Worm (Caenorhabditis elegans): ENCODE results near the gene C01G10.9.
"Not testable (repeated sequence)": the region's sequence is repeated elsewhere in the genome, so short reads cannot be mapped to it uniquely, and the experiment has no call there.

C01G10.9 gene

DNA sequence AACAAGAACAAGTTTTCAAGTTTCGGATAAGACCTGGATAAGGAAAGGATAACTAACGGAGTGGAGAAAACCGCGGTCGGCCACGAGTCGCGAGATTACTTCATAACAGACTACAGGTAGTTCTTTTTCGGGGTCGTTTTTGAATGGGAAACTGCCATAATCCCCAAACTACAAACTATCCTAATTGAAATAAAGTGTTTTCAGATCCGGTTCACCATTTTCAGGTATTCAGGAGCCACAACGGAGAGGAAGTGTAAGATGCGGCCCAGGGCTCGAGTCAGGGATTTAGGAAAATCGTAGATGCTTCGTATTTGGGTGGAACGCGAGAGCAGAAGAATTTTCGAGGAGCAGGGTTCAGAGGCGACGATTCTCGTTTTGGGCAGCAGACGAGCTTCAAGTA is 33.6 kb downstream of the C01G10.9 start, which contains the start of gene T01G5.8:
TSS of gene T01G5.8 (plus strand) at position 301 of the 400 bp plus-strand sequence.
- not testable (repeated sequence) for TF ChIP-seq mab-9 (GFP tag; IDR thresholded peaks at IDR 0.05); fkh-8 (tag; optimal IDR thresholded peaks at IDR 0.05); fos-1 (tag; optimal IDR thresholded peaks at IDR 0.05)

DNA sequence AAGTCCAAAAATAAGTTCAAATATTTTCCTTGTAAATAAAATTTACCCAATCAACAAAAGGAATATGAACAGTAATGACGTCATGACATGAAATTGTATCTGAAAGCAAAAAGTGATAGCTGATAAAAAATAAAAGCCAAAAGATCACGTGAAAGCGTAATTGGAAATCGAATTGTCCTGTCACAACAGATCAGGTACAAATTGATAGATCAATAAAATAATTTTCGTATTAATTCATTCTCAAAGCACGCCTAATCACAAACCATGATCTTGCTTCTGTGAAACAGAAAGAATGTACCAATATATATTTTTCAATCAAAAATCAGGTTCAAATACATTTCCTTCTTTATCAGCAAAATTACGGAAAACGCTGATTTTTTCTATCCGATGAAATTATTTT is 37.2 kb downstream of the C01G10.9 start, which contains the start of gene flor-1:
TSS of gene flor-1 (minus strand) at position 101 of the 400 bp plus-strand sequence.
- no peak for TF ChIP-seq nhr-71 (tag; optimal IDR thresholded peaks at IDR 0.05)
- TF ChIP-seq jun-1 (tag; optimal IDR thresholded peaks at IDR 0.05), result no peak
- TF ChIP-seq lir-3 (tag; optimal IDR thresholded peaks at IDR 0.05; ENCODE audit: poor library complexity), result no peak
- no peak for TF ChIP-seq tlp-1 (tag; optimal IDR thresholded peaks at IDR 0.05)
- peak; percentile 18 for TF ChIP-seq nhr-20 (tag; optimal IDR thresholded peaks at IDR 0.05)
- no peak for TF ChIP-seq nhr-11 (tag; optimal IDR thresholded peaks at IDR 0.05)
- no peak for TF ChIP-seq skn-1 (tag; optimal IDR thresholded peaks at IDR 0.05)
- no peak for TF ChIP-seq C16A3.4 (tag; optimal IDR thresholded peaks at IDR 0.05)

DNA sequence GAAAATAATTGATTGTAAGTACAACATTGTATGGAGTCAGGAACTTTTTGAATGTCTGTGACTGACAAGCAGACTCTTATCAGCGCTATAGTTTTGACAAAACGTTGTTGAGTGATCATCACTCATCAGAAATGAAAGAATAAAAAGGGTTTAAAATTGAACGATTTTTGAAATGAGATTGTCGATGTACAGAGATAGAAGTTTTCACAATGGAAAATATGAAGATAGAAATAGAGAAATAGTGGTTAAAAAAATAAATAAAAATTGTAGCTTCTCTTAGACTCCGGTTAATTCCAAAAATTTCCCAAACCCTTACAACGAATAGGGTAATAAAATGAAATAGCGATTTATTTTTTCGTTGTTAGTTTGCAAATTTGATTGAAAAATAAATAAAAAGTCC is 42.8 kb downstream of the C01G10.9 start, which contains the start of gene ugt-30:
TSS of gene ugt-30 (minus strand) at position 101 of the 400 bp plus-strand sequence.
- TF ChIP-seq Y116A8C.19 (tag; optimal IDR thresholded peaks at IDR 0.05; ENCODE audit: borderline replicate concordance); nhr-71 (tag; optimal IDR thresholded peaks at IDR 0.05); dpl-1 (GFP tag; optimal IDR thresholded peaks at IDR 0.05): not testable (repeated sequence)

DNA sequence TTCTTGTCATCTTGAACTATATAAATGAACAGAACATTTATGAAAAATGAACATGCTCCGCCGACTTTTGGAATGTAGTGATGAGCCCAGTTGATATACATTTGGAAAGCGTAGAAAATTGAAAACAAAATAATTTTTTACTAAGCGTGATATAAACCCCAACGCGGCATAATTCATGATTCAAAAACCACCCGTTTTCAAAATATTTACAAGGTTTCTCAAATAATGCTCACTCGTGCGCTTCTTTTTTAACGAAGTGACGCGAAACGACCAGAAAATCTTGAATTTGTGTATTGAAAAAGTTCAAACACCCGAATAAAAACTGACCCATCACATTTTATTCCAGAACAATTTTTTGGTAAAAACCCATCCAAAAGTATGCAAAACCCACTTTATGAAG is 45.1 kb downstream of the C01G10.9 start, which contains the start of gene srj-27:
TSS of gene srj-27 (minus strand) at position 101 of the 400 bp plus-strand sequence.
- TF ChIP-seq irx-1 (tag; optimal IDR thresholded peaks at IDR 0.05) (no peak), efl-3 (GFP tag; optimal IDR thresholded peaks at IDR 0.05) (no peak), nhr-19 (GFP tag; conservative IDR thresholded peaks at IDR 0.05) (no peak), fkh-10 (GFP tag; optimal IDR thresholded peaks at IDR 0.05) (no peak), lin-35 (GFP tag; optimal IDR thresholded peaks at IDR 0.05) (no peak), pqm-1 (tag; optimal IDR thresholded peaks at IDR 0.05) (no peak), ces-1 (GFP tag; optimal IDR thresholded peaks at IDR 0.05) (no peak), fkh-8 (tag; optimal IDR thresholded peaks at IDR 0.05) (no peak), xbp-1 (tag; optimal IDR thresholded peaks at IDR 0.05) (no peak), elt-3 (tag; optimal IDR thresholded peaks at IDR 0.05) (no peak), ama-1 (optimal IDR thresholded peaks at IDR 0.05) (no peak)

DNA sequence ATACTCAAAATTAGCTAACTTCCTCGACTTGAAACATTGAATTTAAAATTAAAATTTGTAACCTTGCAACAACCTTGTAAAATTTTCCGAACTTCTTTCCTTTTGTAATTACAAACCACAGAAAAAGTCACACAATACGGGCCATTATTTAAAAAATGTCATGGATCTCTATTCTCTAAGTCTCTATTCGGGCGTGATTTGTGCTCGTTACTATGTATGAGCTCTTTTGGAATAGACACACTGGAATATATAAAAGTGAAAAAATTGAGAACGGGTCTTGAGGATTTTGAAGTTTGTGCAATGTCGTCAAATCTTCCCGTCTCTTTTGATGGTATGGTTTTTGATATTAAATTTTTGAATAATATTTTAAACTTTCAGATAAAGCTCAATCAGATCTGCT is 45.6 kb downstream of the C01G10.9 start, which contains the start of gene srr-7:
TSS of gene srr-7 (plus strand) at position 301 of the 400 bp plus-strand sequence.
- TF ChIP-seq fkh-4 (tag; optimal IDR thresholded peaks at IDR 0.05; ENCODE audit: borderline replicate concordance) (no peak), nhr-77 (tag; optimal IDR thresholded peaks at IDR 0.05) (no peak), tlp-1 (tag; optimal IDR thresholded peaks at IDR 0.05) (no peak), ces-1 (GFP tag; optimal IDR thresholded peaks at IDR 0.05) (no peak), nhr-20 (tag; optimal IDR thresholded peaks at IDR 0.05) (no peak), snpc-4 (tag; optimal IDR thresholded peaks at IDR 0.05) (no peak), nhr-84 (tag; optimal IDR thresholded peaks at IDR 0.05) (no peak), sptf-1 (tag; optimal IDR thresholded peaks at IDR 0.05) (no peak), tbx-2 (tag; optimal IDR thresholded peaks at IDR 0.05) (no peak), nhr-76 (tag; optimal IDR thresholded peaks at IDR 0.05) (no peak), swsn-7 (tag; optimal IDR thresholded peaks at IDR 0.05) (no peak), ceh-88 (GFP tag; IDR thresholded peaks at IDR 0.05) (no peak)

DNA sequence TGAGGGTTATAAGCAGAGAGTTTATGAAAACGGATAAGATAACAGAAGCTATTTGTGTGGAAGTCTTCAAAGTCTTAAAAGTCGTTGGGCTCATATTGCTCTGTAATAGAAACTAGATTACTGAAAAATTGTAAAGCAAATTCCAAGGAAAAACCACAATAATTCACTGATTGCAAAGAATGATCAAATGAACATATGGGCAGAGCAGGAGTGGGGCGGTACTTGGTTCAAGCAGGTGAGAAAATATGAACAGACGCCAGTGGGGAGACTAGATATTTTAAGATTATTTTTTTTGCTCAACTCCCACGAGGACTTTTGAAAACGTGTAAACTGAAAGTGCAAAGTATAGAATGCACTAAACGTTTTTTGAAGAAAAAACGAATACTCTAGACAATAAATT is 50.1 kb downstream of the C01G10.9 start, which contains the start of gene str-171:
TSS of gene str-171 (minus strand) at position 101 of the 400 bp plus-strand sequence.
- no peak for TF ChIP-seq alr-1 (tag; optimal IDR thresholded peaks at IDR 0.05; ENCODE audit: borderline replicate concordance)
- TF ChIP-seq efl-1 (optimal IDR thresholded peaks at IDR 0.05), result no peak
- TF ChIP-seq efl-1 (GFP tag; optimal IDR thresholded peaks at IDR 0.05 in 1 of 2), result peak in 1 of 2 experiments; percentile 39

All from whole organism, L1 larva.